Worm (Caenorhabditis elegans): ENCODE data around the gene T09E8.4.

- TF ChIP-seq nhr-237 (tag; optimal IDR thresholded peaks at IDR 0.05), result no peak
- TF ChIP-seq ama-1 (optimal IDR thresholded peaks at IDR 0.05), result no peak
Measured at ce11 chrV:13162885-13163284, 21.2 kb downstream of the T09E8.4 start.

Data from whole organism, L3 larva.